Fruit fly (Drosophila melanogaster): Measurements from ENCODE around the gene Polr1E.
A peak's percentile ranks its signal among the peaks of the same experiment; 100 is the strongest.

Polr1E gene

DNA sequence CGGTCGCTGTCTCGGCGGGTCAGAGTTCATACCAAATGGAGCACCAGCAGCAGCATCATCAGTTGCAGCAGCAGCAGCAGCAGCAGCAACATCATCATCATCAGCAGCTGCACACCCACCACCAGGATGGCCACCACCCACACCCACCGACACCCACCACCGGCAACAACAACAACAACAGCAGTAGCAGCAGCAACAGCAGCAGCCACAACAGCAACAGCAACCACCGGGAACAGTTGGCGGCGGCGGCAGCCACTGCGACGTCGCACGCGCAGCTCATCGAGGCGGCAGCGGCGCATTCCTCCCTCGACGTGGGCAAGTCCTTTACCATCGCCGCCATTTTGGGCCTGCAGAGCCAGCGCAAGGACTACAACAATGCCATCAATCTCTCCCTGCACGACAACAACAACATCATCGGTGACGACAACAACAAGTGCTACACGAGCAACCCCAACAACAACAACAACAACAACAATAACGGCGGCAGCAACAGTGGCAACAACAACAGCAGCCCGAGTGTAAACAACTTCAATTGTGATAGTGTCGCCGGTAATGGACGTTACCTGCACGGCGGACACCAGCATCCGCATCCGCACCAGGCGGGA lies 31.7 kb downstream of the Polr1E start (continued):
- TF ChIP-seq lab (GFP tag; optimal IDR thresholded peaks at IDR 0.05) (no peak), CG18619 (GFP tag; optimal IDR thresholded peaks at IDR 0.05) (no peak), Dfd (GFP tag; optimal IDR thresholded peaks at IDR 0.05) (peak in 1 of 2 experiments; percentile 39), Jarid2 (GFP tag; optimal IDR thresholded peaks at IDR 0.05) (no peak), wek (GFP tag; optimal IDR thresholded peaks at IDR 0.05) (no peak), zen (tag; optimal IDR thresholded peaks at IDR 0.05) (no peak), dimm (GFP tag; IDR thresholded peaks at IDR 0.05) (no peak), Blimp-1 (GFP tag; optimal IDR thresholded peaks at IDR 0.05) (no peak), tup (GFP tag; optimal IDR thresholded peaks at IDR 0.05) (no peak), CG14860 (GFP tag; IDR thresholded peaks at IDR 0.05; ENCODE audit: partially characterized antibody) (no peak), CG8281 (tag; optimal IDR thresholded peaks at IDR 0.05) (no peak)

dm6 chr3R:18267489-18267888 lies 34.0 kb downstream of the Polr1E start, which contains the start of gene CG18599:
TSS of gene CG18599 (plus strand) at chr3R:18267789.
- no peak for TF ChIP-seq HmgZ (tag; optimal IDR thresholded peaks at IDR 0.05)
- no peak for TF ChIP-seq Atf3 (GFP tag; optimal IDR thresholded peaks at IDR 0.05)
- no peak for TF ChIP-seq CG10462 (GFP tag; optimal IDR thresholded peaks at IDR 0.05)
- no peak for TF ChIP-seq inv (GFP tag; IDR thresholded peaks at IDR 0.05; ENCODE audit: partially characterized antibody)
- TF ChIP-seq CG12071 (GFP tag; optimal IDR thresholded peaks at IDR 0.05): no peak
- TF ChIP-seq CG4404 (GFP tag; IDR thresholded peaks at IDR 0.05): peak; percentile 19; the same call in 1 of the 2 replicates
- peak; percentile 57 for TF ChIP-seq Adf1 (GFP tag; IDR thresholded peaks at IDR 0.05)
- peak; percentile 9; the same call in 1 of the 2 replicates for TF ChIP-seq CG43689 (GFP tag; IDR thresholded peaks at IDR 0.05)
- TF ChIP-seq CG7556 (GFP tag; optimal IDR thresholded peaks at IDR 0.05): no peak
- TF ChIP-seq Ravus (GFP tag; IDR thresholded peaks at IDR 0.05): no peak
- TF ChIP-seq CG15514 (GFP tag; optimal IDR thresholded peaks at IDR 0.05): peak; percentile 49
- no peak for TF ChIP-seq bcd (GFP tag; optimal IDR thresholded peaks at IDR 0.05)
- no peak for TF ChIP-seq CG9437 (GFP tag; optimal IDR thresholded peaks at IDR 0.05)
- no peak for TF ChIP-seq CG12155 (GFP tag; optimal IDR thresholded peaks at IDR 0.05)
- no peak for TF ChIP-seq pzg (GFP tag; optimal IDR thresholded peaks at IDR 0.05)
- TF ChIP-seq CkIIα-i1 (GFP tag; IDR thresholded peaks at IDR 0.05): no peak
- TF ChIP-seq CG31388 (GFP tag; optimal IDR thresholded peaks at IDR 0.05): no peak
- no peak for TF ChIP-seq sna (GFP tag; IDR thresholded peaks at IDR 0.05; ENCODE audit: partially characterized antibody)
- TF ChIP-seq Scr (GFP tag; IDR thresholded peaks at IDR 0.05; ENCODE audit: partially characterized antibody): no peak
- TF ChIP-seq CG18476 (GFP tag; optimal IDR thresholded peaks at IDR 0.05): no peak
- TF ChIP-seq CG13624 (GFP tag; optimal IDR thresholded peaks at IDR 0.05): no peak
- no peak for TF ChIP-seq esg (GFP tag; conservative IDR thresholded peaks at IDR 0.05)
- no peak for TF ChIP-seq CG12104 (GFP tag; optimal IDR thresholded peaks at IDR 0.05)
- no peak for TF ChIP-seq Sox100B (GFP tag; optimal IDR thresholded peaks at IDR 0.05)
- TF ChIP-seq MBD-R2 (GFP tag; IDR thresholded peaks at IDR 0.05): no peak
- no peak for TF ChIP-seq Hr39 (optimal IDR thresholded peaks at IDR 0.05)
- no peak for TF ChIP-seq Bdp1 (GFP tag; optimal IDR thresholded peaks at IDR 0.05)
- no peak for TF ChIP-seq danr (GFP tag; IDR thresholded peaks at IDR 0.05)
- no peak for TF ChIP-seq crp (GFP tag; optimal IDR thresholded peaks at IDR 0.05)
- TF ChIP-seq Ets97D (GFP tag; optimal IDR thresholded peaks at IDR 0.05): peak; percentile 48
- no peak for TF ChIP-seq pros (GFP tag; optimal IDR thresholded peaks at IDR 0.05)
- no peak for TF ChIP-seq jing (GFP tag; optimal IDR thresholded peaks at IDR 0.05)
- TF ChIP-seq fd102C (GFP tag; optimal IDR thresholded peaks at IDR 0.05): no peak
- TF ChIP-seq croc (GFP tag; conservative IDR thresholded peaks at IDR 0.05): no peak
- no peak for TF ChIP-seq run (tag; optimal IDR thresholded peaks at IDR 0.05)
- TF ChIP-seq CG7271 (tag; optimal IDR thresholded peaks at IDR 0.05): peak; percentile 36
- no peak for TF ChIP-seq GATAe (GFP tag; conservative IDR thresholded peaks at IDR 0.05)
- no peak for TF ChIP-seq shn (GFP tag; optimal IDR thresholded peaks at IDR 0.05)
